Fruit fly (Drosophila melanogaster) whole organism, embryonic: ENCODE measurements around the gene Ldsdh1.

Experiments used
- Atf-2 ChIP-seq: fragments of 200-800 bp; sonication (Bioruptor generic); optimal IDR thresholded peaks from 2 replicates; lab custom pipeline; 2016; ENCODE audit warnings: missing biosample characterization, missing genetic modification characterization
- Atf3 ChIP-seq: fragments of 200-800 bp; sonication (Bioruptor generic); optimal IDR thresholded peaks from 3 replicates; lab custom pipeline; 2016; ENCODE audit warnings: missing biosample characterization, missing genetic modification characterization
- CG10267 ChIP-seq: fragments of 200-800 bp; sonication (Bioruptor generic); optimal IDR thresholded peaks from 2 replicates; lab custom pipeline; 2018; ENCODE audit warnings: missing biosample characterization, mild to moderate bottlenecking, missing genetic modification characterization, moderate library complexity
- CG11723 ChIP-seq: fragments of 200-800 bp; sonication (Bioruptor generic); optimal IDR thresholded peaks from 2 replicates; lab custom pipeline; 2017; ENCODE audit warnings: missing biosample characterization, mild to moderate bottlenecking, missing genetic modification characterization
- CG12391 ChIP-seq: fragments of 200-800 bp; sonication (Bioruptor generic); optimal IDR thresholded peaks from 3 replicates; lab custom pipeline; 2018; ENCODE audit warnings: missing biosample characterization, mild to moderate bottlenecking, missing genetic modification characterization, moderate library complexity
- CG13775 ChIP-seq: fragments of 200-800 bp; sonication (Bioruptor generic); optimal IDR thresholded peaks from 3 replicates; lab custom pipeline; 2017; ENCODE audit warnings: missing biosample characterization, mild to moderate bottlenecking, missing genetic modification characterization
- CG17361 ChIP-seq: fragments of 200-800 bp; sonication (Bioruptor generic); IDR thresholded peaks from 3 replicates; pipeline ENCODE4 v1.3.6; 2022; ENCODE audit warnings: missing biosample characterization, missing genetic modification characterization
- CG3726 ChIP-seq: fragments of 200-800 bp; sonication (Bioruptor generic); IDR thresholded peaks from 3 replicates; pipeline ENCODE4, ENCODE4 v1.3.6; 2022; ENCODE audit warnings: missing biosample characterization, missing genetic modification characterization
- CG3995 ChIP-seq: fragments of 200-800 bp; sonication (Bioruptor generic); optimal IDR thresholded peaks from 3 replicates; lab custom pipeline; 2016; ENCODE audit warnings: missing biosample characterization, missing genetic modification characterization
- CG4282 ChIP-seq: fragments of 200-800 bp; sonication (Bioruptor generic); optimal IDR thresholded peaks from 2 replicates; lab custom pipeline; 2016; ENCODE audit warnings: missing biosample characterization, missing genetic modification characterization
- CG4360 ChIP-seq: fragments of 200-800 bp; sonication (Bioruptor generic); IDR thresholded peaks from 2 replicates; pipeline ENCODE4 v1.3.6; 2022; ENCODE audit warnings: missing biosample characterization, missing genetic modification characterization
- CG4707 ChIP-seq: fragments of 200-800 bp; sonication (Bioruptor generic); optimal IDR thresholded peaks from 2 replicates; lab custom pipeline; 2018; ENCODE audit warnings: missing biosample characterization, mild to moderate bottlenecking, missing genetic modification characterization, moderate library complexity
- CG7271 ChIP-seq: fragments of 200-800 bp; sonication (Bioruptor generic); optimal IDR thresholded peaks from 2 replicates; lab custom pipeline; 2018; ENCODE audit warnings: missing biosample characterization, mild to moderate bottlenecking, missing genetic modification characterization, moderate library complexity
- CG8388 ChIP-seq: fragments of 200-800 bp; sonication (Bioruptor generic); optimal IDR thresholded peaks from 2 replicates; lab custom pipeline; 2019; ENCODE audit warnings: missing biosample characterization, mild to moderate bottlenecking, missing genetic modification characterization, moderate library complexity
- CG8765 ChIP-seq: fragments of 200-800 bp; sonication (Bioruptor generic); IDR thresholded peaks from 2 replicates; pipeline ENCODE4 v1.3.6; 2022; ENCODE audit warnings: missing biosample characterization, missing genetic modification characterization
- CG9932 ChIP-seq: fragments of 200-800 bp; sonication (Bioruptor generic); IDR thresholded peaks from 2 replicates; pipeline ENCODE4 v1.3.6; 2022; ENCODE audit warnings: missing biosample characterization, missing genetic modification characterization
- Camta ChIP-seq: fragments of 200-800 bp; sonication (Bioruptor generic); optimal IDR thresholded peaks from 2 replicates; lab custom pipeline; 2016; ENCODE audit warnings: missing biosample characterization, missing genetic modification characterization
- Dbx ChIP-seq: fragments of 200-800 bp; sonication (Bioruptor generic); IDR thresholded peaks from 3 replicates; pipeline ENCODE4 v1.3.6; 2022; ENCODE audit warnings: missing biosample characterization, missing genetic modification characterization
- Dp ChIP-seq: fragments of 200-800 bp; sonication (Bioruptor generic); optimal IDR thresholded peaks from 2 replicates; lab custom pipeline; 2018; ENCODE audit warnings: missing biosample characterization, mild to moderate bottlenecking, missing genetic modification characterization, moderate library complexity
- H2.0 ChIP-seq: fragments of 200-800 bp; sonication (Bioruptor generic); IDR thresholded peaks from 2 replicates; pipeline ENCODE4 v1.3.6; 2022; ENCODE audit warnings: missing biosample characterization, missing genetic modification characterization
- HLH3B ChIP-seq: fragments of 200-800 bp; sonication (Bioruptor generic); IDR thresholded peaks from 2 replicates; pipeline ENCODE4 v1.3.6; 2022; ENCODE audit warnings: missing biosample characterization, missing genetic modification characterization
- HLH4C ChIP-seq: fragments of 200-800 bp; sonication (Bioruptor generic); IDR thresholded peaks from 3 replicates; pipeline ENCODE4 v1.3.6; 2022; ENCODE audit warnings: missing biosample characterization, missing genetic modification characterization; ENCODE audit not compliant: partially characterized antibody
- Hey ChIP-seq: fragments of 200-800 bp; sonication (Bioruptor generic); optimal IDR thresholded peaks from 3 replicates; lab custom pipeline; 2018; ENCODE audit warnings: missing biosample characterization, mild to moderate bottlenecking, missing genetic modification characterization
- Hmx ChIP-seq: fragments of 200-800 bp; sonication (Bioruptor generic); optimal IDR thresholded peaks from 2 replicates; lab custom pipeline; 2016; ENCODE audit warnings: missing biosample characterization, missing genetic modification characterization
- MTF-1 ChIP-seq: fragments of 200-800 bp; sonication (Bioruptor generic); optimal IDR thresholded peaks from 2 replicates; lab custom pipeline; 2018; ENCODE audit warnings: missing biosample characterization, mild to moderate bottlenecking, missing genetic modification characterization, borderline replicate concordance
- Mrtf ChIP-seq: fragments of 200-800 bp; sonication (Bioruptor generic); IDR thresholded peaks from 3 replicates; pipeline ENCODE4 v1.3.6; 2022; ENCODE audit warnings: missing biosample characterization, missing genetic modification characterization
- NK7.1 ChIP-seq: fragments of 200-800 bp; sonication (Bioruptor generic); optimal IDR thresholded peaks from 3 replicates; lab custom pipeline; 2016; ENCODE audit warnings: missing biosample characterization, missing genetic modification characterization
- Oaz ChIP-seq: fragments of 200-800 bp; sonication (Bioruptor generic); IDR thresholded peaks from 2 replicates; pipeline ENCODE4 v1.3.6; 2022; ENCODE audit warnings: missing biosample characterization, missing genetic modification characterization
- Rx ChIP-seq: fragments of 200-800 bp; sonication (Bioruptor generic); IDR thresholded peaks from 2 replicates; pipeline ENCODE4 v1.3.6; 2022; ENCODE audit warnings: missing biosample characterization, missing genetic modification characterization
- Side ChIP-seq: fragments of 200-800 bp; sonication (Bioruptor generic); optimal IDR thresholded peaks from 2 replicates; lab custom pipeline; 2016; ENCODE audit warnings: missing biosample characterization, missing genetic modification characterization
- TFAM ChIP-seq: fragments of 200-800 bp; sonication (Bioruptor generic); optimal IDR thresholded peaks from 2 replicates; lab custom pipeline; 2017; ENCODE audit warnings: missing biosample characterization, missing genetic modification characterization, inconsistent platforms
- ash1 ChIP-seq: fragments of 200-800 bp; sonication (Bioruptor generic); optimal IDR thresholded peaks from 2 replicates; lab custom pipeline; 2018; ENCODE audit warnings: missing biosample characterization, mild to moderate bottlenecking, missing genetic modification characterization
- bigmax ChIP-seq: fragments of 200-800 bp; sonication (Bioruptor generic); optimal IDR thresholded peaks from 2 replicates; lab custom pipeline; 2018; ENCODE audit warnings: missing biosample characterization, mild to moderate bottlenecking, missing genetic modification characterization
- cas ChIP-seq: fragments of 200-800 bp; sonication (Bioruptor generic); IDR thresholded peaks from 2 replicates; pipeline ENCODE4 v1.3.6; 2022; ENCODE audit warnings: missing biosample characterization, missing genetic modification characterization
- cg ChIP-seq: fragments of 200-800 bp; sonication (Bioruptor generic); optimal IDR thresholded peaks from 3 replicates; lab custom pipeline; 2019; ENCODE audit warnings: missing biosample characterization, mild to moderate bottlenecking, missing genetic modification characterization, moderate library complexity
- chn ChIP-seq: fragments of 200-800 bp; sonication (Bioruptor generic); optimal IDR thresholded peaks from 2 replicates; lab custom pipeline; 2016; ENCODE audit warnings: missing biosample characterization, missing genetic modification characterization
- danr ChIP-seq: fragments of 200-800 bp; sonication (Bioruptor generic); IDR thresholded peaks from 2 replicates; pipeline ENCODE4 v1.3.6; 2022; ENCODE audit warnings: missing biosample characterization, missing genetic modification characterization
- dm ChIP-seq: fragments of 200-800 bp; sonication (Bioruptor generic); optimal IDR thresholded peaks from 3 replicates; lab custom pipeline; 2016; ENCODE audit warnings: missing biosample characterization, missing genetic modification characterization
- gce ChIP-seq: fragments of 200-800 bp; sonication (Bioruptor generic); IDR thresholded peaks from 3 replicates; pipeline ENCODE4 v1.3.6; 2022; ENCODE audit warnings: missing biosample characterization, missing genetic modification characterization
- gcm2 ChIP-seq: fragments of 200-800 bp; sonication (Bioruptor generic); optimal IDR thresholded peaks from 2 replicates; lab custom pipeline; 2016; ENCODE audit warnings: missing biosample characterization, missing genetic modification characterization
- gsb-n ChIP-seq: fragments of 200-800 bp; sonication (Bioruptor generic); optimal IDR thresholded peaks from 3 replicates; lab custom pipeline; 2018; ENCODE audit warnings: missing biosample characterization, mild to moderate bottlenecking, missing genetic modification characterization
- onecut ChIP-seq: fragments of 200-800 bp; sonication (Bioruptor generic); IDR thresholded peaks from 2 replicates; pipeline ENCODE4 v1.3.6; 2022; ENCODE audit warnings: missing biosample characterization, missing genetic modification characterization
- pita ChIP-seq: fragments of 200-800 bp; sonication (Bioruptor generic); optimal IDR thresholded peaks from 2 replicates; lab custom pipeline; 2017; ENCODE audit warnings: missing biosample characterization, mild to moderate bottlenecking, missing genetic modification characterization
- row ChIP-seq: fragments of 200-800 bp; sonication (Bioruptor generic); IDR thresholded peaks from 3 replicates; pipeline ENCODE4 v1.3.6; 2022; ENCODE audit warnings: missing biosample characterization, missing genetic modification characterization
- salm ChIP-seq: fragments of 200-800 bp; sonication (Bioruptor generic); optimal IDR thresholded peaks from 2 replicates; lab custom pipeline; 2018; ENCODE audit warnings: missing biosample characterization, mild to moderate bottlenecking, missing genetic modification characterization
- sisA ChIP-seq: fragments of 200-800 bp; sonication (Bioruptor generic); IDR thresholded peaks from 2 replicates; pipeline ENCODE4 v1.3.6; 2022; ENCODE audit warnings: missing biosample characterization, missing genetic modification characterization
- sr ChIP-seq: fragments of 200-800 bp; sonication (Bioruptor generic); IDR thresholded peaks from 3 replicates; pipeline ENCODE4 v1.3.6; 2022; ENCODE audit warnings: missing biosample characterization, missing genetic modification characterization
- ttk ChIP-seq: fragments of 200-800 bp; sonication (Bioruptor generic); IDR thresholded peaks from 2 replicates; pipeline ENCODE4 v2.1.2; 2022; ENCODE audit warnings: missing biosample characterization, missing genetic modification characterization
- tx ChIP-seq: fragments of 200-800 bp; sonication (Bioruptor generic); optimal IDR thresholded peaks from 2 replicates; lab custom pipeline; 2016; ENCODE audit warnings: missing biosample characterization, missing genetic modification characterization
- vnd ChIP-seq: fragments of 200-800 bp; sonication (Bioruptor generic); IDR thresholded peaks from 3 replicates; pipeline ENCODE4 v1.3.6; 2022; ENCODE audit warnings: missing biosample characterization, missing genetic modification characterization; ENCODE audit not compliant: partially characterized antibody

Gene Ldsdh1

dm6 chrX:8061392-8062179, 19.8 kb downstream of the Ldsdh1 start, which contains the start of gene mys (continued):
- TF ChIP-seq Mrtf (GFP tag; lab: Robert Waterston, UW) (peak; percentile 53; the same call in 1 of the 3 replicates), CG3726 (GFP tag; lab: Robert Waterston, UW) (no peak), ash1 (GFP tag; lab: Kevin White, UChicago) (peak; percentile 1), Hey (tag; lab: Kevin White, UChicago) (peak; percentile 2), tx (GFP tag; lab: Kevin White, UChicago) (peak; percentile 37), ttk (GFP tag; lab: Robert Waterston, UW) (peak; percentile 36; the same call in 1 of the 2 replicates), Oaz (GFP tag; lab: Robert Waterston, UW) (no peak), CG3995 (GFP tag; lab: Kevin White, UChicago) (peak; percentile 97), dm (GFP tag; lab: Kevin White, UChicago) (peak; percentile 13), Atf3 (peak; percentile 43), CG12391 (tag; lab: Kevin White, UChicago) (peak; percentile 66), HLH3B (GFP tag; lab: Robert Waterston, UW) (peak; percentile 54; the same call in 1 of the 2 replicates), CG13775 (no peak), danr (GFP tag; lab: Robert Waterston, UW) (no peak), Dbx (GFP tag; lab: Robert Waterston, UW) (peak; percentile 79), bigmax (GFP tag; lab: Kevin White, UChicago) (no peak), CG11723 (GFP tag; lab: Kevin White, UChicago) (no peak), onecut (GFP tag; lab: Robert Waterston, UW) (peak; percentile 31), cas (GFP tag; lab: Robert Waterston, UW) (peak; percentile 65), sisA (GFP tag; lab: Robert Waterston, UW) (peak; percentile 63), gcm2 (GFP tag; lab: Kevin White, UChicago) (peak; percentile 17), sr (GFP tag; lab: Robert Waterston, UW) (no peak), Rx (GFP tag; lab: Robert Waterston, UW) (no peak), H2.0 (GFP tag; lab: Robert Waterston, UW) (peak; percentile 50; the same call in 1 of the 2 replicates), chn (GFP tag; lab: Kevin White, UChicago) (peak; percentile 71), gsb-n (peak; percentile 11), salm (tag; lab: Kevin White, UChicago) (peak; percentile 0), Camta (GFP tag; lab: Kevin White, UChicago) (peak; percentile 31), gce (GFP tag; lab: Robert Waterston, UW) (no peak), CG9932 (peak; percentile 91), TFAM (no peak), NK7.1 (no peak), CG4360 (peak; percentile 15; the same call in 1 of the 2 replicates), MTF-1 (GFP tag; lab: Kevin White, UChicago) (peak; percentile 70), Side (GFP tag; lab: Kevin White, UChicago) (peak; percentile 77), HLH4C (GFP tag; lab: Robert Waterston, UW) (peak; percentile 91), Hmx (GFP tag; lab: Kevin White, UChicago) (no peak), CG17361 (peak; percentile 30; the same call in 1 of the 3 replicates), CG4282 (peak; percentile 71), pita (GFP tag; lab: Kevin White, UChicago) (peak; percentile 90), CG10267 (tag; lab: Kevin White, UChicago) (peak; percentile 99), Atf-2 (GFP tag; lab: Kevin White, UChicago) (peak; percentile 44), CG4707 (GFP tag; lab: Kevin White, UChicago) (no peak), cg (GFP tag; lab: Kevin White, UChicago) (peak; percentile 81), CG7271 (tag; lab: Kevin White, UChicago) (no peak), row (peak; percentile 63), vnd (GFP tag; lab: Robert Waterston, UW) (peak; percentile 84), CG8765 (GFP tag; lab: Robert Waterston, UW) (no peak), CG8388 (GFP tag; lab: Kevin White, UChicago) (peak; percentile 20), Dp (peak; percentile 64)
